Fruit fly (Drosophila melanogaster) whole organism: ENCODE measurements around the gene dpr19.

Experiments
- CG8478 ChIP-seq: fragments of >200 bp; optimal IDR thresholded peaks from 2 replicates; lab custom pipeline; 2018; ENCODE audit warnings: inconsistent platforms
- Dll ChIP-seq: fragments of >200 bp; optimal IDR thresholded peaks from 2 replicates; lab custom pipeline; 2017
- psq ChIP-seq: fragments of >200 bp; optimal IDR thresholded peaks from 2 replicates; lab custom pipeline; 2017
- usp ChIP-seq: fragments of >200 bp; optimal IDR thresholded peaks from 2 replicates; lab custom pipeline; 2017; ENCODE audit warnings: missing biosample characterization, missing genetic modification characterization, mixed read lengths

dm6 chr2L:10378631-10379030 lies 2.7 kb downstream of the dpr19 start:
- TF ChIP-seq psq (lab: Kevin White, UChicago) = no peak
- no peak for TF ChIP-seq Dll (lab: Kevin White, UChicago)
- TF ChIP-seq usp (GFP tag; lab: Kevin White, UChicago) = no peak
- TF ChIP-seq CG8478 (lab: Kevin White, UChicago) = no peak
